Worm (Caenorhabditis elegans): Measurements from ENCODE around the gene gtap-1.

- TF ChIP-seq nhr-77 (tag; optimal IDR thresholded peaks at IDR 0.05) (no peak), mdl-1 (tag; optimal IDR thresholded peaks at IDR 0.05) (no peak), nhr-28 (tag; optimal IDR thresholded peaks at IDR 0.05) (no peak), lin-13 (GFP tag; optimal IDR thresholded peaks at IDR 0.05) (no peak), zag-1 (tag; optimal IDR thresholded peaks at IDR 0.05) (no peak), pax-3 (tag; optimal IDR thresholded peaks at IDR 0.05) (no peak), unc-62 (GFP tag; optimal IDR thresholded peaks at IDR 0.05) (no peak)
These were observed 12.7 kb downstream of the gtap-1 start, which contains the start of gene ehs-1 for ce11 chrII:5820282-5820762.

All from whole organism, L1 larva.